Worm (Caenorhabditis elegans) whole organism, young adult: ENCODE data around the gene ZK637.15.
A peak's percentile ranks its signal among the peaks of the same experiment; 100 is the strongest.

Experiments used
- B0019.2 ChIP-seq: fragments of 200-800 bp; sonication (Bioruptor generic); conservative IDR thresholded peaks from 2 replicates; pipeline ENCODE4 v1.3.6; 2022; ENCODE audit warnings: missing genetic modification reagents, missing genetic modification characterization, missing compliant biosample characterization
- B0035.1 ChIP-seq: sonication (generic microtip); optimal IDR thresholded peaks from 2 replicates; lab custom pipeline; 2016; ENCODE audit warnings: missing genetic modification characterization, mild to moderate bottlenecking, missing compliant biosample characterization, missing genotype, missing genetic modification reagents
- B0261.1 ChIP-seq: sonication (generic microtip); optimal IDR thresholded peaks from 2 replicates; lab custom pipeline; 2016; ENCODE audit warnings: mild to moderate bottlenecking, missing genetic modification characterization, moderate library complexity, missing compliant biosample characterization
- F10E7.11 ChIP-seq: sonication (generic microtip); optimal IDR thresholded peaks from 2 replicates; lab custom pipeline; 2017; ENCODE audit warnings: mild to moderate bottlenecking, missing genetic modification characterization, moderate library complexity, missing compliant biosample characterization
- F23B12.7 ChIP-seq: sonication (generic microtip); optimal IDR thresholded peaks from 2 replicates; lab custom pipeline; 2017; ENCODE audit warnings: missing genetic modification characterization, mild to moderate bottlenecking, missing compliant biosample characterization, antibody characterized with exemption, moderate library complexity; ENCODE audit not compliant: insufficient read depth
- F33H1.4 ChIP-seq: fragments of 200-800 bp; sonication (Bioruptor generic); IDR thresholded peaks from 2 replicates; pipeline ENCODE4 v1.3.6; 2022; ENCODE audit warnings: missing genetic modification reagents, missing genetic modification characterization, missing compliant biosample characterization
- F57C9.4 ChIP-seq: sonication (generic microtip); optimal IDR thresholded peaks from 2 replicates; lab custom pipeline; 2017; ENCODE audit warnings: mild to moderate bottlenecking, missing genetic modification characterization, missing compliant biosample characterization
- K12H6.12 ChIP-seq: fragments of 200-800 bp; sonication (Bioruptor generic); optimal IDR thresholded peaks from 2 replicates; lab custom pipeline; 2018; ENCODE audit warnings: mild to moderate bottlenecking, missing genetic modification characterization, missing compliant biosample characterization
- Y67H2A.10 ChIP-seq: fragments of 200-800 bp; sonication (Bioruptor generic); conservative IDR thresholded peaks from 2 replicates; pipeline ENCODE4 v1.3.6; 2022; ENCODE audit warnings: missing genetic modification reagents, missing genetic modification characterization, missing compliant biosample characterization
- ZK185.1 ChIP-seq: sonication (generic microtip); optimal IDR thresholded peaks from 2 replicates; lab custom pipeline; 2016; ENCODE audit warnings: mild to moderate bottlenecking, missing genetic modification characterization, missing compliant biosample characterization; ENCODE audit not compliant: poor library complexity, severe bottlenecking
- ama-1 ChIP-seq, 3 experiments: fragments of 150-350 bp in 1 of 3; sonication (generic microtip) in 2 of 3; optimal IDR thresholded peaks; 2 replicates each; lab custom pipeline; 2014 to 2018; ENCODE audit warnings: missing biosample characterization in 2 of 3, missing genetic modification characterization in 2 of 3, missing genetic modification reagents in 2 of 3
- aptf-3 ChIP-seq: fragments of 200-800 bp; sonication (Bioruptor generic); IDR thresholded peaks from 2 replicates; pipeline ENCODE4 v1.3.6; 2022; ENCODE audit warnings: missing genetic modification characterization, missing compliant biosample characterization
- athp-1 ChIP-seq: sonication (generic microtip); optimal IDR thresholded peaks from 2 replicates; lab custom pipeline; 2017; ENCODE audit warnings: mild to moderate bottlenecking, missing genetic modification characterization, missing compliant biosample characterization
- attf-3 ChIP-seq: fragments of 200-800 bp; sonication (Bioruptor generic); conservative IDR thresholded peaks from 2 replicates; pipeline ENCODE4 v1.3.6; 2022; ENCODE audit warnings: missing genetic modification reagents, missing genetic modification characterization, missing compliant biosample characterization
- attf-5 ChIP-seq: fragments of 200-800 bp; sonication (Bioruptor generic); optimal IDR thresholded peaks from 2 replicates; lab custom pipeline; 2018; ENCODE audit warnings: mild to moderate bottlenecking, missing genetic modification characterization, missing compliant biosample characterization
- ceh-58 ChIP-seq: fragments of 200-800 bp; sonication (Bioruptor generic); IDR thresholded peaks from 2 replicates; pipeline ENCODE4 v1.3.6; 2022; ENCODE audit warnings: missing genetic modification characterization, missing compliant biosample characterization
- die-1 ChIP-seq: sonication (generic microtip); optimal IDR thresholded peaks from 2 replicates; lab custom pipeline; 2016; ENCODE audit warnings: missing genotype, mild to moderate bottlenecking, missing genetic modification characterization, missing compliant biosample characterization
- dpff-1 ChIP-seq: sonication (generic microtip); optimal IDR thresholded peaks from 2 replicates; lab custom pipeline; 2017; ENCODE audit warnings: mild to moderate bottlenecking, missing genetic modification characterization, missing compliant biosample characterization
- efl-1 ChIP-seq: fragments of 150-350 bp; optimal IDR thresholded peaks from 2 replicates; lab custom pipeline; 2014; ENCODE audit warnings: missing biosample characterization, missing genetic modification reagents, missing genetic modification characterization
- egl-18 ChIP-seq: fragments of 200-800 bp; sonication (Bioruptor generic); IDR thresholded peaks from 2 replicates; pipeline ENCODE4 v1.3.6; 2022; ENCODE audit warnings: missing genetic modification reagents, missing genetic modification characterization, missing compliant biosample characterization
- egl-44 ChIP-seq: fragments of 200-800 bp; sonication (Bioruptor generic); IDR thresholded peaks from 2 replicates; pipeline ENCODE4 v1.3.6; 2022; ENCODE audit warnings: missing genetic modification reagents, missing genetic modification characterization, missing compliant biosample characterization
- ekl-4 ChIP-seq: fragments of 200-800 bp; sonication (Bioruptor generic); IDR thresholded peaks from 2 replicates; pipeline ENCODE4 v1.3.6; 2022; ENCODE audit warnings: missing genetic modification reagents, missing genetic modification characterization, missing compliant biosample characterization
- ets-4 ChIP-seq: fragments of 200-800 bp; sonication (Bioruptor generic); optimal IDR thresholded peaks from 2 replicates; lab custom pipeline; 2018; ENCODE audit warnings: mild to moderate bottlenecking, missing genetic modification characterization, missing compliant biosample characterization
- fkh-3 ChIP-seq: sonication (generic microtip); optimal IDR thresholded peaks from 2 replicates; lab custom pipeline; 2016; ENCODE audit warnings: mild to moderate bottlenecking, missing genetic modification characterization, missing compliant biosample characterization
- gei-17 ChIP-seq: fragments of 200-800 bp; sonication (Bioruptor generic); optimal IDR thresholded peaks from 2 replicates; lab custom pipeline; 2018; ENCODE audit warnings: mild to moderate bottlenecking, missing genetic modification characterization, missing compliant biosample characterization
- hlh-12 ChIP-seq: sonication (generic microtip); optimal IDR thresholded peaks from 2 replicates; lab custom pipeline; 2016; ENCODE audit warnings: missing genetic modification characterization, missing compliant biosample characterization
- hrde-1 ChIP-seq: sonication (generic microtip); optimal IDR thresholded peaks from 2 replicates; lab custom pipeline; 2016; ENCODE audit warnings: missing genetic modification characterization, mild to moderate bottlenecking, missing compliant biosample characterization, moderate library complexity, missing genotype, missing genetic modification reagents, borderline replicate concordance
- let-526 ChIP-seq: fragments of 200-800 bp; sonication (Bioruptor generic); IDR thresholded peaks from 2 replicates; pipeline ENCODE4 v1.3.6; 2022; ENCODE audit warnings: missing genetic modification reagents, missing genetic modification characterization, missing compliant biosample characterization
- lin-35 ChIP-seq, 3 experiments: fragments of 150-350 bp in 2 of 3; sonication (generic microtip) in 1 of 3; optimal IDR thresholded peaks; 2 replicates each; lab custom pipeline; 2014 to 2018; ENCODE audit warnings: missing biosample characterization in 3 of 3, missing genetic modification characterization in 3 of 3, missing genetic modification reagents in 3 of 3
- lir-1 ChIP-seq: fragments of 200-800 bp; sonication (Bioruptor generic); conservative IDR thresholded peaks from 2 replicates; pipeline ENCODE4 v1.3.6; 2022; ENCODE audit warnings: missing genetic modification reagents, missing genetic modification characterization, missing compliant biosample characterization
- madf-10 ChIP-seq: sonication (generic microtip); optimal IDR thresholded peaks from 2 replicates; lab custom pipeline; 2016; ENCODE audit warnings: mild to moderate bottlenecking, missing genetic modification characterization, missing compliant biosample characterization
- mcd-1 ChIP-seq: fragments of 200-800 bp; sonication (Bioruptor generic); IDR thresholded peaks from 2 replicates; pipeline ENCODE4 v1.3.6; 2022; ENCODE audit warnings: missing genetic modification reagents, missing genetic modification characterization, missing compliant biosample characterization
- mel-28 ChIP-seq: sonication (generic microtip); optimal IDR thresholded peaks from 2 replicates; lab custom pipeline; 2016; ENCODE audit warnings: borderline replicate concordance, mild to moderate bottlenecking, missing genetic modification characterization, missing compliant biosample characterization
- mes-4 ChIP-seq: sonication (generic microtip); optimal IDR thresholded peaks from 2 replicates; lab custom pipeline; 2016; ENCODE audit warnings: missing genotype, missing genetic modification characterization, missing compliant biosample characterization
- nhr-120 ChIP-seq: fragments of 200-800 bp; sonication (Bioruptor generic); IDR thresholded peaks from 2 replicates; pipeline ENCODE4 v1.3.6; 2022; ENCODE audit warnings: missing genetic modification characterization, missing compliant biosample characterization
- nhr-80 ChIP-seq: sonication (generic microtip); optimal IDR thresholded peaks from 2 replicates; lab custom pipeline; 2016; ENCODE audit warnings: missing genetic modification characterization, missing compliant biosample characterization
- pbrm-1 ChIP-seq: fragments of 200-800 bp; sonication (Bioruptor generic); IDR thresholded peaks from 2 replicates; pipeline ENCODE4 v1.3.6; 2022; ENCODE audit warnings: missing genetic modification reagents, missing genetic modification characterization, missing compliant biosample characterization
- pha-4 ChIP-seq: fragments of 150-350 bp; sonication (generic microtip); optimal IDR thresholded peaks from 2 replicates; lab custom pipeline; 2014; ENCODE audit warnings: missing biosample characterization, missing genetic modification reagents, missing genetic modification characterization
- sdz-38 ChIP-seq: sonication (generic microtip); optimal IDR thresholded peaks from 2 replicates; lab custom pipeline; 2016; ENCODE audit warnings: missing genotype, missing genetic modification characterization, missing compliant biosample characterization
- sea-2 ChIP-seq: fragments of 200-800 bp; sonication (Bioruptor generic); IDR thresholded peaks from 2 replicates; pipeline ENCODE4 v1.3.6; 2022; ENCODE audit warnings: missing genetic modification characterization, missing compliant biosample characterization
- snpc-1.3 ChIP-seq: sonication (generic microtip); optimal IDR thresholded peaks from 2 replicates; lab custom pipeline; 2017; ENCODE audit warnings: missing genetic modification characterization, mild to moderate bottlenecking, missing compliant biosample characterization, antibody characterized with exemption, moderate library complexity, missing genotype, missing genetic modification reagents; ENCODE audit not compliant: insufficient read depth
- somi-1 ChIP-seq: fragments of 200-800 bp; sonication (Bioruptor generic); optimal IDR thresholded peaks from 2 replicates; lab custom pipeline; 2018; ENCODE audit warnings: mild to moderate bottlenecking, missing genetic modification characterization, missing compliant biosample characterization
- tbp1 ChIP-seq: fragments of 200-800 bp; sonication (Bioruptor generic); optimal IDR thresholded peaks from 2 replicates; lab custom pipeline; 2018; ENCODE audit warnings: mild to moderate bottlenecking, missing genetic modification characterization, missing compliant biosample characterization
- tlf-1 ChIP-seq: fragments of 200-800 bp; sonication (Bioruptor generic); optimal IDR thresholded peaks from 2 replicates; lab custom pipeline; 2018; ENCODE audit warnings: mild to moderate bottlenecking, missing genetic modification characterization, missing compliant biosample characterization
- zim-3 ChIP-seq: sonication (generic microtip); optimal IDR thresholded peaks from 2 replicates; lab custom pipeline; 2017; ENCODE audit warnings: mild to moderate bottlenecking, missing genetic modification characterization, moderate library complexity, missing compliant biosample characterization
- ztf-22 ChIP-seq: fragments of 200-800 bp; sonication (Bioruptor generic); optimal IDR thresholded peaks from 2 replicates; lab custom pipeline; 2018; ENCODE audit warnings: mild to moderate bottlenecking, missing genetic modification characterization, moderate library complexity, missing compliant biosample characterization
- ztf-3 ChIP-seq: fragments of 200-800 bp; sonication (Bioruptor generic); optimal IDR thresholded peaks from 2 replicates; lab custom pipeline; 2018; ENCODE audit warnings: mild to moderate bottlenecking, missing genetic modification characterization, missing compliant biosample characterization
- ztf-6 ChIP-seq: fragments of 200-800 bp; sonication (Bioruptor generic); IDR thresholded peaks from 2 replicates; pipeline ENCODE4 v1.3.6; 2022; ENCODE audit warnings: missing genetic modification reagents, missing genetic modification characterization, missing compliant biosample characterization

The ZK637.15 gene

ce11 chrIII:8873990-8874668 lies 45.8 kb upstream of the ZK637.15 start (continued):
- TF ChIP-seq B0019.2 (no peak), ets-4 (no peak), hlh-12 (tag; lab: Kevin White, UChicago) (no peak), aptf-3 (GFP tag; lab: Robert Waterston, UW) (no peak), F23B12.7 (tag; lab: Kevin White, UChicago) (no peak), gei-17 (no peak), snpc-1.3 (tag; lab: Kevin White, UChicago) (no peak), ztf-6 (no peak), mel-28 (tag; lab: Kevin White, UChicago) (no peak), zim-3 (tag; lab: Kevin White, UChicago) (no peak), F57C9.4 (tag; lab: Kevin White, UChicago) (no peak), mes-4 (tag; lab: Kevin White, UChicago) (no peak), let-526 (GFP tag; lab: Robert Waterston, UW) (no peak), lin-35 (GFP tag; optimal IDR thresholded peaks at IDR 0.05; lab: Kevin White, UChicago) (peak in 1 of 3 experiments; percentile 56), F10E7.11 (tag; lab: Kevin White, UChicago) (no peak), K12H6.12 (peak; percentile 83), pbrm-1 (0 out of 2 replicates have a peak, but pooled peaks have one; percentile 33), efl-1 (GFP tag; lab: Kevin White, UChicago) (no peak), mcd-1 (GFP tag; lab: Robert Waterston, UW) (peak; percentile 52), die-1 (tag; lab: Kevin White, UChicago) (peak; percentile 15), fkh-3 (tag; lab: Kevin White, UChicago) (no peak), dpff-1 (no peak), athp-1 (no peak), ekl-4 (GFP tag; lab: Robert Waterston, UW) (peak; percentile 59; the same call in 1 of the 2 replicates), attf-3 (GFP tag; lab: Robert Waterston, UW) (no peak), Y67H2A.10 (GFP tag; lab: Robert Waterston, UW) (no peak), hrde-1 (tag; lab: Kevin White, UChicago) (no peak), somi-1 (GFP tag; lab: Kevin White, UChicago) (peak; percentile 52), nhr-120 (no peak), egl-44 (GFP tag; lab: Robert Waterston, UW) (no peak), ama-1 (optimal IDR thresholded peaks at IDR 0.05; lab: Kevin White, UChicago) (peak; percentile 73), ama-1 (GFP tag; optimal IDR thresholded peaks at IDR 0.05; lab: Kevin White, UChicago) (no peak), ceh-58 (GFP tag; lab: Robert Waterston, UW) (no peak), pha-4 (tag; lab: Kevin White, UChicago) (no peak), F33H1.4 (GFP tag; lab: Robert Waterston, UW) (no peak), ZK185.1 (peak; percentile 68), tlf-1 (GFP tag; lab: Kevin White, UChicago) (no peak), attf-5 (GFP tag; lab: Kevin White, UChicago) (peak; percentile 53), sea-2 (no peak), sdz-38 (no peak), egl-18 (GFP tag; lab: Robert Waterston, UW) (no peak), tbp1 (peak; percentile 8), ztf-22 (GFP tag; lab: Kevin White, UChicago) (no peak), madf-10 (tag; lab: Kevin White, UChicago) (peak; percentile 32), ztf-3 (GFP tag; lab: Kevin White, UChicago) (no peak), B0035.1 (no peak), B0261.1 (tag; lab: Kevin White, UChicago) (no peak), lir-1 (peak; percentile 94), nhr-80 (no peak)
